Worm (Caenorhabditis elegans): ENCODE results near the gene dct-18.

DNA sequence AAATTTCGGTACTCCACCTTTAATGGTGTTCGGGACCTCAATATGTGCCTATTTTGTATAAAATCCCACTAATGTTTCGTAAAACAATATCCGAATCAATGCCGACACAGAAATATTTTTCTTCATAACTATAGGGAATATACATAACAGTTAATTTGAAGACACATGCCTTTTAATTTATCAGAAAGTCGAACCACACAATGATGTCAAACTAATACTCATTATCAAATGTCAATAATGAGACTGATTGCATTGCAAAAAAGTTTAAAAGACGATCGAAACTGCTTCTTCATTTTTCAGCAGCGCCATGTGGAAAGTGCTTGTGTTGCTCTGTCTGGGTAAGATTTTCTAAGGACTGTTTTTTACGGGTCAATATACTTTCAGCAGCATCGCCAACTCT lies 30.6 kb upstream of the dct-18 start, which contains the start of gene clec-65:
- TF ChIP-seq cog-1 (tag; optimal IDR thresholded peaks at IDR 0.05) (no peak), ztf-29 (GFP tag; IDR thresholded peaks at IDR 0.05) (no peak)

All from whole organism, midembryonic.